Fruit fly (Drosophila melanogaster) whole organism, adult: Measurements from ENCODE around the gene CG33258.

Source experiments
- CG11617 ChIP-seq: fragments of 200-800 bp; sonication (Bioruptor generic); optimal IDR thresholded peaks from 2 replicates; lab custom pipeline; 2017; ENCODE audit warnings: mild to moderate bottlenecking, missing biosample characterization, missing genetic modification reagents, missing genetic modification characterization
- CG14711 ChIP-seq: fragments of 200-800 bp; sonication (Bioruptor generic); optimal IDR thresholded peaks from 2 replicates; lab custom pipeline; 2018; ENCODE audit warnings: missing biosample characterization, mild to moderate bottlenecking, missing genetic modification characterization, moderate library complexity
- CG7101 ChIP-seq: fragments of 200-800 bp; sonication (Bioruptor generic); optimal IDR thresholded peaks from 2 replicates; lab custom pipeline; 2018; ENCODE audit warnings: missing biosample characterization, mild to moderate bottlenecking, missing genetic modification characterization, moderate library complexity
- Clk ChIP-seq: fragments of 200-800 bp; sonication (Bioruptor generic); optimal IDR thresholded peaks from 2 replicates; lab custom pipeline; 2017; ENCODE audit warnings: missing biosample characterization, missing genetic modification characterization
- Hr96 ChIP-seq: fragments of 200-800 bp; sonication (Bioruptor generic); optimal IDR thresholded peaks from 2 replicates; lab custom pipeline; 2016; ENCODE audit warnings: missing biosample characterization, missing genetic modification characterization
- cic ChIP-seq: fragments of 200-800 bp; sonication (Bioruptor generic); optimal IDR thresholded peaks from 2 replicates; lab custom pipeline; 2017; ENCODE audit warnings: missing biosample characterization, mild to moderate bottlenecking, missing genetic modification characterization, moderate library complexity
- cnc ChIP-seq, 2 experiments: fragments of >200 bp; optimal IDR thresholded peaks; 2 replicates each; lab custom pipeline; 2017
- kay ChIP-seq: fragments of 200-800 bp; sonication (Bioruptor generic); peaks from one replicate; lab custom pipeline; 2016; ENCODE audit warnings: missing biosample characterization, missing genetic modification characterization, borderline replicate concordance
- ovo ChIP-seq: fragments of 200-800 bp; sonication (Bioruptor generic); optimal IDR thresholded peaks from 2 replicates; lab custom pipeline; 2016; ENCODE audit warnings: missing biosample characterization, missing genetic modification characterization
- pad ChIP-seq: fragments of 200-800 bp; sonication (Bioruptor generic); optimal IDR thresholded peaks from 3 replicates; lab custom pipeline; 2017; ENCODE audit warnings: missing biosample characterization, missing genetic modification characterization, mild to moderate bottlenecking, moderate library complexity, missing genetic modification reagents
- tj ChIP-seq: fragments of 200-800 bp; sonication (Bioruptor generic); optimal IDR thresholded peaks from 3 replicates; lab custom pipeline; 2017; ENCODE audit warnings: missing biosample characterization, mild to moderate bottlenecking, missing genetic modification characterization, moderate library complexity
- toe ChIP-seq: fragments of 200-800 bp; sonication (Bioruptor generic); optimal IDR thresholded peaks from 2 replicates; lab custom pipeline; 2016; ENCODE audit warnings: missing biosample characterization, missing genetic modification characterization

DNA sequence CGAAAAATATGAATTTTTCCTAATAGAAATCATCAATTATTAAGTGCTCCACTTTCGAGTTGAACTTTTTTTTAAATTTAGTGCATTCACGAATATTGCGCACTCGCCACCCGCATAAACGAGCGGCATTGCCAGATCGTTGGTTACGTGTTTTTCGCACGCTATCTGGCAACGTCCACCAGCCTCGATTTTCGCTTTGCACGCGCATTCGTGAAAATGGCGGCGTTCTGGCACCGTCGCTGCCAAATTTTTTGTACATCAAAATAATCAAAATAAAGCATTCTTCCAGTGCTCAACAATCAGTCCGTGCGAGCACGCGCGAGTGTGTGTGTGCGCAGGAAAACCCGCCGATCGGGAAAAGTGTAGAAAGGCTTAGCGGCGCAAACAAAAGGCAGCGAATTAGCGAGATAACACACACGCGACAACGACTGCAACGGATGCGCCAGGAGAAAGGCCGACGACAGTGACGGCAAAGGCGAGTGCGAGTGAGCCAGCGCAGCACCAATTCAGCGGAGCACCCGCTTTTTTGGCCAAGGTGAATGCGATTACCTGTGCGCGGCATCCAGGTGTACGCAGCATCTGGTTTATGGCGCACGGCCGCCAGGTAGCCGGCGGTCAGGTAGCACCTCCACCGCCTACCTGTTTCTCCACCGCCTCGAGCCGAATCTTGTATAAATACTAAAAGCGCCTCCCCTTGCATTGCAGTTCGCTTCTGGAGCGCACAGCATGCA, 31.4 kb downstream of the CG33258 start:
- TF ChIP-seq ovo (peak; percentile 62), toe (GFP tag; lab: Kevin White, UChicago) (no peak), CG7101 (peak; percentile 89), tj (peak; percentile 91), Hr96 (GFP tag; lab: Kevin White, UChicago) (no peak), Clk (peak; percentile 83), CG11617 (GFP tag; lab: Kevin White, UChicago) (peak; percentile 98), cic (peak; percentile 88), cnc (optimal IDR thresholded peaks at IDR 0.05; lab: Kevin White, UChicago) (no peak), CG14711 (tag; lab: Kevin White, UChicago) (peak; percentile 83), kay (GFP tag; lab: Kevin White, UChicago) (no peak), pad (GFP tag; lab: Kevin White, UChicago) (peak; percentile 65)
